Worm (Caenorhabditis elegans) whole organism, mixed stage, embryonic: ENCODE results near the gene C10A4.4.

ENCODE experiments used
- M03D4.4 ChIP-seq: sonication (generic microtip); optimal IDR thresholded peaks from 2 replicates; lab custom pipeline; 2017; ENCODE audit warnings: mild to moderate bottlenecking, missing genetic modification characterization, missing compliant biosample characterization
- bed-3 ChIP-seq: fragments of 200-800 bp; sonication (Bioruptor generic); optimal IDR thresholded peaks from 3 replicates; lab custom pipeline; 2018; ENCODE audit warnings: mild to moderate bottlenecking, missing genetic modification characterization, moderate library complexity, missing compliant biosample characterization
- ceh-39 ChIP-seq: fragments of 150-350 bp; optimal IDR thresholded peaks from 2 replicates; lab custom pipeline; 2014; ENCODE audit warnings: missing biosample characterization, missing genetic modification characterization
- drap-1 ChIP-seq: fragments of 200-800 bp; sonication (Bioruptor generic); optimal IDR thresholded peaks from 3 replicates; lab custom pipeline; 2018; ENCODE audit warnings: mild to moderate bottlenecking, missing genetic modification characterization, missing compliant biosample characterization
- ham-2 ChIP-seq: fragments of 200-800 bp; sonication (Bioruptor generic); optimal IDR thresholded peaks from 2 replicates; lab custom pipeline; 2018; ENCODE audit warnings: mild to moderate bottlenecking, missing genetic modification characterization, missing compliant biosample characterization
- lin-13 ChIP-seq: fragments of 150-350 bp; optimal IDR thresholded peaks from 2 replicates; lab custom pipeline; 2014; ENCODE audit warnings: missing biosample characterization, missing genetic modification characterization
- lin-32 ChIP-seq: fragments of 200-800 bp; sonication (Bioruptor generic); optimal IDR thresholded peaks from 2 replicates; lab custom pipeline; 2018; ENCODE audit warnings: mild to moderate bottlenecking, missing genetic modification characterization, missing compliant biosample characterization
- mab-5 ChIP-seq: fragments of 150-350 bp; optimal IDR thresholded peaks from 2 replicates; lab custom pipeline; 2014; ENCODE audit warnings: missing biosample characterization, missing genetic modification characterization
- nhr-12 ChIP-seq: fragments of 150-350 bp; optimal IDR thresholded peaks from 2 replicates; lab custom pipeline; 2014; ENCODE audit warnings: missing biosample characterization, missing genetic modification characterization
- nhr-237 ChIP-seq: fragments of 150-350 bp; optimal IDR thresholded peaks from 2 replicates; lab custom pipeline; 2014; ENCODE audit warnings: missing biosample characterization, missing genetic modification characterization
- snpc-4 ChIP-seq: fragments of 150-350 bp; optimal IDR thresholded peaks from 2 replicates; lab custom pipeline; 2014; ENCODE audit warnings: missing biosample characterization, missing genetic modification characterization
- ztf-11 ChIP-seq: fragments of 150-350 bp; optimal IDR thresholded peaks from 2 replicates; lab custom pipeline; 2014; ENCODE audit warnings: missing biosample characterization, missing genetic modification characterization

ce11 chrX:7420571-7420970 lies 19.7 kb downstream of the C10A4.4 start, which contains the start of gene C10A4.9:
- TF ChIP-seq snpc-4 (tag; lab: Kevin White, UChicago): no peak
- no peak for TF ChIP-seq mab-5 (tag; lab: Kevin White, UChicago)
- no peak for TF ChIP-seq bed-3 (GFP tag; lab: Kevin White, UChicago)
- TF ChIP-seq ztf-11 (tag; lab: Kevin White, UChicago): no peak
- TF ChIP-seq ham-2 (GFP tag; lab: Kevin White, UChicago): no peak
- TF ChIP-seq ceh-39 (tag; lab: Kevin White, UChicago): no peak
- no peak for TF ChIP-seq nhr-237
- TF ChIP-seq lin-13 (tag; lab: Kevin White, UChicago): no peak
- no peak for TF ChIP-seq nhr-12
- TF ChIP-seq drap-1 (GFP tag; lab: Kevin White, UChicago): no peak
- no peak for TF ChIP-seq M03D4.4 (tag; lab: Kevin White, UChicago)
- no peak for TF ChIP-seq lin-32 (GFP tag; lab: Kevin White, UChicago)
